Worm (Caenorhabditis elegans) whole organism, late embryonic: ENCODE measurements around the gene B0228.6.
A peak's percentile ranks its signal among the peaks of the same experiment; 100 is the strongest.

Experiments
- K09A11.1 ChIP-seq: sonication (generic microtip); optimal IDR thresholded peaks from 2 replicates; lab custom pipeline; 2017; ENCODE audit warnings: antibody characterized with exemption, mild to moderate bottlenecking, missing genetic modification characterization, missing compliant biosample characterization; ENCODE audit not compliant: insufficient read depth
- ceh-19 ChIP-seq: fragments of 200-800 bp; sonication (Bioruptor generic); optimal IDR thresholded peaks from 2 replicates; lab custom pipeline; 2018; ENCODE audit warnings: mild to moderate bottlenecking, missing genetic modification characterization, missing compliant biosample characterization
- hlh-13 ChIP-seq: fragments of 200-800 bp; sonication (Bioruptor generic); optimal IDR thresholded peaks from 2 replicates; lab custom pipeline; 2018; ENCODE audit warnings: mild to moderate bottlenecking, missing genetic modification characterization, missing compliant biosample characterization
- hlh-15 ChIP-seq: sonication (generic microtip); optimal IDR thresholded peaks from 2 replicates; lab custom pipeline; 2016; ENCODE audit warnings: missing genetic modification characterization, missing compliant biosample characterization
- nhr-11 ChIP-seq: fragments of 150-350 bp; optimal IDR thresholded peaks from 2 replicates; lab custom pipeline; 2014; ENCODE audit warnings: missing biosample characterization, missing genetic modification characterization
- pha-4 ChIP-seq: fragments of 150-350 bp; optimal IDR thresholded peaks from 2 replicates; lab custom pipeline; 2018; ENCODE audit warnings: missing biosample characterization, missing genetic modification reagents, missing genetic modification characterization
- pqm-1 ChIP-seq: sonication (generic microtip); optimal IDR thresholded peaks from 2 replicates; lab custom pipeline; 2016; ENCODE audit warnings: missing genetic modification characterization, missing compliant biosample characterization
- sdc-2 ChIP-seq: sonication (generic microtip); optimal IDR thresholded peaks from 2 replicates; lab custom pipeline; 2016; ENCODE audit warnings: missing genotype, missing genetic modification characterization, missing compliant biosample characterization
- unc-42 ChIP-seq: sonication (generic microtip); optimal IDR thresholded peaks from 2 replicates; lab custom pipeline; 2016; ENCODE audit warnings: missing genotype, missing genetic modification characterization, missing compliant biosample characterization

- TF ChIP-seq sdc-2 (tag; lab: Kevin White, UChicago) = no peak
- no peak for TF ChIP-seq K09A11.1 (tag; lab: Kevin White, UChicago)
- TF ChIP-seq hlh-15 (tag; lab: Kevin White, UChicago) = no peak
- peak; percentile 73 for TF ChIP-seq unc-42 (tag; lab: Kevin White, UChicago)
- no peak for TF ChIP-seq nhr-11 (tag; lab: Kevin White, UChicago)
- no peak for TF ChIP-seq hlh-13 (GFP tag; lab: Kevin White, UChicago)
- no peak for TF ChIP-seq pha-4 (tag; lab: Kevin White, UChicago)
- no peak for TF ChIP-seq pqm-1 (tag; lab: Kevin White, UChicago)
- no peak for TF ChIP-seq ceh-19 (GFP tag; lab: Kevin White, UChicago)
Measured at ce11 chrII:7719039-7719438, 35.9 kb downstream of the B0228.6 start.
